ENCODE assay signal across 5 fruit fly cellular contexts in genomic region chr3R:9349267-9349820, dm6.
TF ChIP-seq lines count a peak whose summit lies in the region.

No protein-coding gene starts in this region.

- TF ChIP-seq CTCF in whole organism, embryonic (GFP tag; optimal IDR thresholded peaks at IDR 0.05; lab: Kevin White, UChicago) = no peak

TF ChIP-seq in whole organism, adult, 20 proteins besides CTCF, POLR2A, EP300 and RAD21:
- TF ChIP-seq kay (GFP tag; lab: Kevin White, UChicago; ENCODE audit: borderline replicate concordance) = peak; percentile 31
- no peak for TF ChIP-seq CG1620 (GFP tag; optimal IDR thresholded peaks at IDR 0.05; lab: Kevin White, UChicago)

TF ChIP-seq in whole organism, embryonic, 481 proteins besides CTCF, POLR2A, EP300 and RAD21 (continues in another document):
- TF ChIP-seq gfzf (GFP tag; optimal IDR thresholded peaks at IDR 0.05; lab: Kevin White, UChicago) (no peak), D19A (tag; optimal IDR thresholded peaks at IDR 0.05; lab: Kevin White, UChicago) (peak; percentile 6), lola (GFP tag; optimal IDR thresholded peaks at IDR 0.05; lab: Kevin White, UChicago) (peak in 1 of 3 experiments; percentile 0), slou (GFP tag; optimal IDR thresholded peaks at IDR 0.05; lab: Kevin White, UChicago) (no peak), CG10979 (tag; optimal IDR thresholded peaks at IDR 0.05; lab: Kevin White, UChicago) (peak; percentile 17), zen (tag; optimal IDR thresholded peaks at IDR 0.05; lab: Kevin White, UChicago) (peak; percentile 15), lilli (GFP tag; optimal IDR thresholded peaks at IDR 0.05; lab: Kevin White, UChicago) (no peak), Sry-β (GFP tag; optimal IDR thresholded peaks at IDR 0.05; lab: Kevin White, UChicago) (no peak), CG6765 (GFP tag; optimal IDR thresholded peaks at IDR 0.05; lab: Kevin White, UChicago) (no peak), Kr (GFP tag; optimal IDR thresholded peaks at IDR 0.05; lab: Kevin White, UChicago) (peak; percentile 56), grau (tag; optimal IDR thresholded peaks at IDR 0.05; lab: Kevin White, UChicago) (peak; percentile 91), sqz (GFP tag; optimal IDR thresholded peaks at IDR 0.05; lab: Kevin White, UChicago) (peak; percentile 28), dmrt11E (tag; optimal IDR thresholded peaks at IDR 0.05; lab: Kevin White, UChicago) (peak; percentile 24), CG4404 (GFP tag; IDR thresholded peaks at IDR 0.05; lab: Robert Waterston, UW) (no peak), CG16863 (GFP tag; optimal IDR thresholded peaks at IDR 0.05; lab: Kevin White, UChicago) (no peak), phol (tag; optimal IDR thresholded peaks at IDR 0.05; lab: Kevin White, UChicago) (peak; percentile 42), CG9727 (GFP tag; optimal IDR thresholded peaks at IDR 0.05; lab: Kevin White, UChicago) (peak; percentile 9), Xrp1 (GFP tag; IDR thresholded peaks at IDR 0.05; lab: Robert Waterston, UW) (peak; percentile 21; the same call in 1 of the 2 replicates), CG31388 (GFP tag; optimal IDR thresholded peaks at IDR 0.05; lab: Kevin White, UChicago) (no peak), pros (GFP tag; optimal IDR thresholded peaks at IDR 0.05; lab: Kevin White, UChicago) (peak; percentile 17), Sox102F (GFP tag; optimal IDR thresholded peaks at IDR 0.05; lab: Kevin White, UChicago) (no peak), sens (GFP tag; lab: Kevin White, UChicago) (peak; percentile 81)

TF ChIP-seq in whole organism, prepupa, 60 proteins besides CTCF, POLR2A, EP300 and RAD21:
- peak; percentile 3 for TF ChIP-seq CG10631 (GFP tag; optimal IDR thresholded peaks at IDR 0.05; lab: Kevin White, UChicago)
- TF ChIP-seq Eip78C (GFP tag; lab: Kevin White, UChicago) = peak; percentile 69
- TF ChIP-seq spab (GFP tag; optimal IDR thresholded peaks at IDR 0.05; lab: Kevin White, UChicago) = peak; percentile 10
- TF ChIP-seq net (GFP tag; optimal IDR thresholded peaks at IDR 0.05; lab: Kevin White, UChicago) = no peak
- TF ChIP-seq vri (GFP tag; optimal IDR thresholded peaks at IDR 0.05; lab: Kevin White, UChicago) = peak; percentile 27
- no peak for TF ChIP-seq CG11294 (GFP tag; IDR thresholded peaks at IDR 0.05; lab: Robert Waterston, UW)
- TF ChIP-seq fkh (GFP tag; optimal IDR thresholded peaks at IDR 0.05; lab: Kevin White, UChicago) = peak; percentile 44
- peak; percentile 30 for TF ChIP-seq esn (GFP tag; optimal IDR thresholded peaks at IDR 0.05; lab: Kevin White, UChicago)
- peak; percentile 6 for TF ChIP-seq Sox14 (GFP tag; optimal IDR thresholded peaks at IDR 0.05; lab: Kevin White, UChicago)
- peak; percentile 18 for TF ChIP-seq topi (GFP tag; optimal IDR thresholded peaks at IDR 0.05; lab: Kevin White, UChicago)
- TF ChIP-seq CG6808 (GFP tag; optimal IDR thresholded peaks at IDR 0.05; lab: Kevin White, UChicago) = peak; percentile 40
- TF ChIP-seq Ets96B (tag; optimal IDR thresholded peaks at IDR 0.05; lab: Kevin White, UChicago) = peak; percentile 7
- no peak for TF ChIP-seq ss (GFP tag; optimal IDR thresholded peaks at IDR 0.05; lab: Kevin White, UChicago)
- peak; percentile 22 for TF ChIP-seq lz (GFP tag; optimal IDR thresholded peaks at IDR 0.05; lab: Kevin White, UChicago)
- peak; percentile 8 for TF ChIP-seq Eip75B (GFP tag; optimal IDR thresholded peaks at IDR 0.05; lab: Kevin White, UChicago)
- peak; percentile 20 for TF ChIP-seq CG6792 (GFP tag; optimal IDR thresholded peaks at IDR 0.05; lab: Kevin White, UChicago)
- peak; percentile 33 for TF ChIP-seq CG31627 (GFP tag; optimal IDR thresholded peaks at IDR 0.05; lab: Kevin White, UChicago)
- TF ChIP-seq CG4318 (GFP tag; optimal IDR thresholded peaks at IDR 0.05; lab: Kevin White, UChicago) = no peak
- peak; percentile 25 for TF ChIP-seq cyc (GFP tag; optimal IDR thresholded peaks at IDR 0.05; lab: Kevin White, UChicago)
- peak; percentile 33 for TF ChIP-seq Hr39 (GFP tag; optimal IDR thresholded peaks at IDR 0.05; lab: Kevin White, UChicago)
- peak; percentile 74 for TF ChIP-seq svp (GFP tag; lab: Kevin White, UChicago)
- no peak for TF ChIP-seq achi (GFP tag; optimal IDR thresholded peaks at IDR 0.05; lab: Kevin White, UChicago)
- TF ChIP-seq CG10669 (GFP tag; optimal IDR thresholded peaks at IDR 0.05; lab: Kevin White, UChicago) = peak; percentile 14
- peak; percentile 14 for TF ChIP-seq CG3919 (GFP tag; optimal IDR thresholded peaks at IDR 0.05; lab: Kevin White, UChicago)

TF ChIP-seq in whole organism, pupa, 21 proteins besides CTCF, POLR2A, EP300 and RAD21:
- TF ChIP-seq Pif1A (GFP tag; optimal IDR thresholded peaks at IDR 0.05; lab: Kevin White, UChicago) (no peak), CG32121 (GFP tag; IDR thresholded peaks at IDR 0.05; lab: Robert Waterston, UW) (no peak), EcR (GFP tag; optimal IDR thresholded peaks at IDR 0.05; lab: Kevin White, UChicago) (peak; percentile 75), gl (tag; optimal IDR thresholded peaks at IDR 0.05; lab: Kevin White, UChicago) (no peak), CG13204 (GFP tag; optimal IDR thresholded peaks at IDR 0.05; lab: Kevin White, UChicago) (no peak), CG9948 (tag; optimal IDR thresholded peaks at IDR 0.05; lab: Kevin White, UChicago) (no peak), CG8301 (tag; optimal IDR thresholded peaks at IDR 0.05; lab: Kevin White, UChicago) (no peak), CG4496 (GFP tag; IDR thresholded peaks at IDR 0.05; lab: Robert Waterston, UW) (no peak), fd96Ca (GFP tag; IDR thresholded peaks at IDR 0.05; lab: Robert Waterston, UW) (no peak), CG8159 (tag; optimal IDR thresholded peaks at IDR 0.05; lab: Kevin White, UChicago) (peak; percentile 53), CG34367 (tag; optimal IDR thresholded peaks at IDR 0.05; lab: Kevin White, UChicago) (no peak), D1 (tag; optimal IDR thresholded peaks at IDR 0.05; lab: Kevin White, UChicago) (no peak), rn (GFP tag; IDR thresholded peaks at IDR 0.05; lab: Robert Waterston, UW) (no peak), CG14655 (GFP tag; optimal IDR thresholded peaks at IDR 0.05; lab: Kevin White, UChicago) (no peak), Pif1B (GFP tag; optimal IDR thresholded peaks at IDR 0.05; lab: Kevin White, UChicago) (no peak), Ets98B (GFP tag; IDR thresholded peaks at IDR 0.05; lab: Robert Waterston, UW) (no peak), CG10348 (GFP tag; IDR thresholded peaks at IDR 0.05; lab: Robert Waterston, UW) (no peak), CG15710 (tag; optimal IDR thresholded peaks at IDR 0.05; lab: Kevin White, UChicago) (no peak), CG17806 (tag; optimal IDR thresholded peaks at IDR 0.05; lab: Kevin White, UChicago) (peak; percentile 13), CG12605 (GFP tag; IDR thresholded peaks at IDR 0.05; lab: Robert Waterston, UW) (no peak), Snoo (tag; optimal IDR thresholded peaks at IDR 0.05; lab: Kevin White, UChicago) (no peak)
TF ChIP-seq in whole organism, pupa: peak in this region for 3.

TF ChIP-seq in whole organism, wandering third instar larva, 38 proteins besides CTCF, POLR2A, EP300 and RAD21:
- TF ChIP-seq woc (GFP tag; optimal IDR thresholded peaks at IDR 0.05; lab: Kevin White, UChicago) = peak; percentile 62
- no peak for TF ChIP-seq dsf (GFP tag; optimal IDR thresholded peaks at IDR 0.05; lab: Kevin White, UChicago; ENCODE audit: borderline replicate concordance)
- TF ChIP-seq rgr (GFP tag; optimal IDR thresholded peaks at IDR 0.05; lab: Kevin White, UChicago) = peak; percentile 51
- TF ChIP-seq tai (GFP tag; optimal IDR thresholded peaks at IDR 0.05; lab: Kevin White, UChicago) = no peak
- TF ChIP-seq fru (GFP tag; optimal IDR thresholded peaks at IDR 0.05; lab: Kevin White, UChicago) = peak; percentile 51
- peak; percentile 36 for TF ChIP-seq Sp1 (GFP tag; optimal IDR thresholded peaks at IDR 0.05; lab: Kevin White, UChicago)
- TF ChIP-seq lola (GFP tag; optimal IDR thresholded peaks at IDR 0.05; lab: Kevin White, UChicago) = no peak
- TF ChIP-seq ey (GFP tag; optimal IDR thresholded peaks at IDR 0.05; lab: Kevin White, UChicago) = peak; percentile 42
- TF ChIP-seq psq (GFP tag; optimal IDR thresholded peaks at IDR 0.05; lab: Kevin White, UChicago) = peak; percentile 53
- no peak for TF ChIP-seq Vsx2 (GFP tag; optimal IDR thresholded peaks at IDR 0.05; lab: Kevin White, UChicago; ENCODE audit: partially characterized antibody)
- TF ChIP-seq pan (optimal IDR thresholded peaks at IDR 0.05; lab: Kevin White, UChicago) = no peak
- TF ChIP-seq foxo (GFP tag; optimal IDR thresholded peaks at IDR 0.05; lab: Kevin White, UChicago) = peak in 1 of 2 experiments; percentile 55
- peak; percentile 57 for TF ChIP-seq br (GFP tag; optimal IDR thresholded peaks at IDR 0.05; lab: Kevin White, UChicago)
- TF ChIP-seq dmrt93B (GFP tag; optimal IDR thresholded peaks at IDR 0.05; lab: Kevin White, UChicago) = peak; percentile 33
- TF ChIP-seq h (GFP tag; optimal IDR thresholded peaks at IDR 0.05; lab: Kevin White, UChicago) = peak; percentile 57
- no peak for TF ChIP-seq sage (GFP tag; optimal IDR thresholded peaks at IDR 0.05; lab: Kevin White, UChicago)
- peak; percentile 33 for TF ChIP-seq Hnf4 (GFP tag; optimal IDR thresholded peaks at IDR 0.05; lab: Kevin White, UChicago)
